Fruit fly (Drosophila melanogaster) ovary, adult (tissue): ENCODE measurements around the gene Lcch3.

Experiments
- CG17801 ChIP-seq: fragments of 200-800 bp; optimal IDR thresholded peaks from 2 replicates; lab custom pipeline; 2019; ENCODE audit warnings: missing biosample characterization, mild to moderate bottlenecking, missing genetic modification characterization, moderate library complexity; ENCODE audit not compliant: partially characterized antibody

The Lcch3 gene

dm6 chrX:15940105-15940955 is 15.4 kb downstream of the Lcch3 start, which contains the start of gene Stim:
Gene Stim, minus strand, starts transcription at chrX:15940451.
- TF ChIP-seq CG17801 (GFP tag; lab: Kevin White, UChicago): no peak

dm6 chrX:15940956-15941246 is 16.0 kb downstream of the Lcch3 start, which contains the start of gene CG8924:
Gene CG8924, plus strand, starts transcription at chrX:15941077.
- no peak for TF ChIP-seq CG17801 (GFP tag; lab: Kevin White, UChicago)

dm6 chrX:15941527-15941926 is 16.6 kb downstream of the Lcch3 start:
- no peak for TF ChIP-seq CG17801 (GFP tag; lab: Kevin White, UChicago)

- no peak for TF ChIP-seq CG17801 (GFP tag; lab: Kevin White, UChicago)
Measured at dm6 chrX:15944735-15945323, 19.9 kb downstream of the Lcch3 start, which contains the start of gene Rrp47. Gene Rrp47, plus strand, starts transcription at chrX:15944897.

- TF ChIP-seq CG17801 (GFP tag; lab: Kevin White, UChicago): no peak
Measured at dm6 chrX:15950056-15950455, 25.2 kb downstream of the Lcch3 start.

dm6 chrX:15969577-15969976 is 44.7 kb downstream of the Lcch3 start:
- TF ChIP-seq CG17801 (GFP tag; lab: Kevin White, UChicago): no peak

- no peak for TF ChIP-seq CG17801 (GFP tag; lab: Kevin White, UChicago)
Measured at dm6 chrX:15971574-15971973, 46.7 kb downstream of the Lcch3 start.

- no peak for TF ChIP-seq CG17801 (GFP tag; lab: Kevin White, UChicago)
Measured at dm6 chrX:15973157-15973774, 48.4 kb downstream of the Lcch3 start, which contains the start of gene mmd. Gene mmd, minus strand, starts transcription at chrX:15973159.

dm6 chrX:15974125-15974524 is 49.2 kb downstream of the Lcch3 start, which contains the start of gene Or13a:
Gene Or13a, plus strand, starts transcription at chrX:15974425.
- TF ChIP-seq CG17801 (GFP tag; lab: Kevin White, UChicago): no peak

- no peak for TF ChIP-seq CG17801 (GFP tag; lab: Kevin White, UChicago)
Measured at dm6 chrX:15976568-15976967, 51.7 kb downstream of the Lcch3 start, which contains the start of gene CG42766. Gene CG42766, plus strand, starts transcription at chrX:15976868.
